Fruit fly (Drosophila melanogaster): ENCODE data around the gene MFS10.

The MFS10 gene

DNA sequence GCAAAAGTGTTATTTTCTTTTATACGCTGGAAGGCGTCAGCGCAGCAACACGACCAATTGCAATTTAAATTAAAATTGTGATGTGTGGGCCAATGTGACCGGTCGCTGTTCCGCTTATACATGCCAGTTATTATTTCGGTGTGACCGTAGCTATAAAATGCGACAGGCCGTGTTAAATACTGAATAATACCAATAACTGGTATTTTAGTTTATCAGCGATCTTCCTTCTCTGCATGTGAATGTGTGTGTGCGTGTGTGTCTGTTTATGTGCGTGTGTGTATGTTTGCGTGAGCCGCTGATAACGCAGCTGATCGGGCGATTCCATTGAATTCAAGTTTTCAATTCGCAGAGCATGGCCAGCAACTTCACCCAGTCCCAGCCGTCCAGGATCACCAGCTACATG, at the start of gene MFS10, which contains the start of the genes CG32638 and CG15717 (continued):
- peak; percentile 54 for TF ChIP-seq CG17186 (GFP tag; optimal IDR thresholded peaks at IDR 0.05)
- peak; percentile 33; the same call in 1 of the 2 replicates for TF ChIP-seq sob (GFP tag; IDR thresholded peaks at IDR 0.05)
- TF ChIP-seq Antp (GFP tag; optimal IDR thresholded peaks at IDR 0.05) = no peak
- peak; percentile 75 for TF ChIP-seq E2f2 (GFP tag; IDR thresholded peaks at IDR 0.05)
- TF ChIP-seq grn (GFP tag; optimal IDR thresholded peaks at IDR 0.05) = peak; percentile 99
- no peak for TF ChIP-seq ro (GFP tag; IDR thresholded peaks at IDR 0.05)
- peak in 1 of 2 experiments; percentile 76 for TF ChIP-seq crp (GFP tag; optimal IDR thresholded peaks at IDR 0.05)
- TF ChIP-seq HmgZ (tag; optimal IDR thresholded peaks at IDR 0.05) = peak; percentile 83
- no peak for TF ChIP-seq kay (GFP tag; optimal IDR thresholded peaks at IDR 0.05)
- TF ChIP-seq CG10274 (GFP tag; optimal IDR thresholded peaks at IDR 0.05) = no peak
- TF ChIP-seq unc-4 (GFP tag; IDR thresholded peaks at IDR 0.05; ENCODE audit: partially characterized antibody) = no peak
- TF ChIP-seq Sox100B (GFP tag; optimal IDR thresholded peaks at IDR 0.05) = no peak
- no peak for TF ChIP-seq Sox102F (GFP tag; optimal IDR thresholded peaks at IDR 0.05)
- no peak for TF ChIP-seq CG5180 (GFP tag; optimal IDR thresholded peaks at IDR 0.05)
- TF ChIP-seq CG14860 (GFP tag; IDR thresholded peaks at IDR 0.05; ENCODE audit: partially characterized antibody) = no peak
- TF ChIP-seq CG7987 (GFP tag; optimal IDR thresholded peaks at IDR 0.05) = peak; percentile 38
- peak; percentile 11 for TF ChIP-seq CG16863 (GFP tag; optimal IDR thresholded peaks at IDR 0.05)
- no peak for TF ChIP-seq psq (GFP tag; optimal IDR thresholded peaks at IDR 0.05)
- peak; percentile 17 for TF ChIP-seq Dad (GFP tag; optimal IDR thresholded peaks at IDR 0.05)
- TF ChIP-seq Meics (GFP tag; optimal IDR thresholded peaks at IDR 0.05) = peak; percentile 3
- TF ChIP-seq CoRest (tag; optimal IDR thresholded peaks at IDR 0.05) = peak; percentile 19
- peak; percentile 69 for TF ChIP-seq Hmr (GFP tag; optimal IDR thresholded peaks at IDR 0.05)
- no peak for TF ChIP-seq peb (GFP tag; IDR thresholded peaks at IDR 0.05)
- TF ChIP-seq CG13296 (GFP tag; optimal IDR thresholded peaks at IDR 0.05) = no peak
- no peak for TF ChIP-seq hth (optimal IDR thresholded peaks at IDR 0.05)
- TF ChIP-seq oc (tag; optimal IDR thresholded peaks at IDR 0.05) = peak; percentile 17
- TF ChIP-seq CG15479 (GFP tag; optimal IDR thresholded peaks at IDR 0.05) = peak; percentile 73
- peak; percentile 52 for TF ChIP-seq CG10543 (GFP tag; optimal IDR thresholded peaks at IDR 0.05)
- peak; percentile 30; the same call in 1 of the 2 replicates for TF ChIP-seq CG9932 (GFP tag; IDR thresholded peaks at IDR 0.05)
- 0 out of 2 replicates have a peak, but pooled peaks have one; percentile 10 for TF ChIP-seq CG14014 (GFP tag; IDR thresholded peaks at IDR 0.05)
- TF ChIP-seq vvl (GFP tag; IDR thresholded peaks at IDR 0.05) = peak; percentile 50; the same call in 1 of the 2 replicates
- no peak for TF ChIP-seq onecut (GFP tag; IDR thresholded peaks at IDR 0.05)
- peak; percentile 51; the same call in 1 of the 2 replicates for TF ChIP-seq GATAe (GFP tag; conservative IDR thresholded peaks at IDR 0.05)
- peak; percentile 37 for TF ChIP-seq CG10267 (tag; optimal IDR thresholded peaks at IDR 0.05)
- TF ChIP-seq bbx (GFP tag; IDR thresholded peaks at IDR 0.05; ENCODE audit: partially characterized antibody) = 0 out of 2 replicates have a peak, but pooled peaks have one; percentile 24
- TF ChIP-seq CG7357 (GFP tag; IDR thresholded peaks at IDR 0.05) = no peak
- peak; percentile 55 for TF ChIP-seq CG12769 (tag; optimal IDR thresholded peaks at IDR 0.05)
- TF ChIP-seq Hey (tag; optimal IDR thresholded peaks at IDR 0.05) = no peak
- peak; percentile 4 for TF ChIP-seq nerfin-1 (tag; optimal IDR thresholded peaks at IDR 0.05)
- peak; percentile 90; the same call in 2 of the 4 replicates for TF ChIP-seq chinmo (GFP tag; IDR thresholded peaks at IDR 0.05; ENCODE audit: partially characterized antibody)
- TF ChIP-seq CG3065 (GFP tag; optimal IDR thresholded peaks at IDR 0.05) = no peak
- peak; percentile 40; the same call in 1 of the 2 replicates for TF ChIP-seq Rfx (GFP tag; IDR thresholded peaks at IDR 0.05)
- TF ChIP-seq sug (tag; optimal IDR thresholded peaks at IDR 0.05) = peak; percentile 30
- TF ChIP-seq CG9609 (GFP tag; optimal IDR thresholded peaks at IDR 0.05) = no peak
- TF ChIP-seq Dref (GFP tag; IDR thresholded peaks at IDR 0.05) = peak; percentile 47
- TF ChIP-seq CG11247 (GFP tag; IDR thresholded peaks at IDR 0.05) = no peak
- TF ChIP-seq scrt (GFP tag; optimal IDR thresholded peaks at IDR 0.05) = peak; percentile 73
- no peak for TF ChIP-seq CG6175 (GFP tag; IDR thresholded peaks at IDR 0.05)
- TF ChIP-seq Jarid2 (GFP tag; optimal IDR thresholded peaks at IDR 0.05) = peak; percentile 73
- TF ChIP-seq Rx (GFP tag; IDR thresholded peaks at IDR 0.05) = no peak

Data from whole organism, embryonic.